Worm (Caenorhabditis elegans) whole organism, mixed stage, embryonic: ENCODE data around the gene W03A5.2.

Experiments
- M03D4.4 ChIP-seq: sonication (generic microtip); optimal IDR thresholded peaks from 2 replicates; lab custom pipeline; 2017; ENCODE audit warnings: mild to moderate bottlenecking, missing genetic modification characterization, missing compliant biosample characterization
- bed-3 ChIP-seq: fragments of 200-800 bp; sonication (Bioruptor generic); optimal IDR thresholded peaks from 3 replicates; lab custom pipeline; 2018; ENCODE audit warnings: mild to moderate bottlenecking, missing genetic modification characterization, moderate library complexity, missing compliant biosample characterization
- blmp-1 ChIP-seq: fragments of 150-350 bp; optimal IDR thresholded peaks from 2 replicates; lab custom pipeline; 2014; ENCODE audit warnings: missing biosample characterization, missing genetic modification characterization
- ceh-39 ChIP-seq: fragments of 150-350 bp; optimal IDR thresholded peaks from 2 replicates; lab custom pipeline; 2014; ENCODE audit warnings: missing biosample characterization, missing genetic modification characterization
- ceh-43 ChIP-seq: fragments of 200-800 bp; sonication (Bioruptor generic); optimal IDR thresholded peaks from 2 replicates; lab custom pipeline; 2018; ENCODE audit warnings: mild to moderate bottlenecking, missing genetic modification characterization, moderate library complexity, missing compliant biosample characterization
- ceh-83 ChIP-seq: fragments of 200-800 bp; sonication (Bioruptor generic); optimal IDR thresholded peaks from 2 replicates; lab custom pipeline; 2018; ENCODE audit warnings: mild to moderate bottlenecking, missing genetic modification characterization, missing compliant biosample characterization
- ces-1 ChIP-seq: fragments of 150-350 bp; optimal IDR thresholded peaks from 2 replicates; lab custom pipeline; 2014; ENCODE audit warnings: missing biosample characterization, missing genetic modification reagents, missing genetic modification characterization
- drap-1 ChIP-seq: fragments of 200-800 bp; sonication (Bioruptor generic); optimal IDR thresholded peaks from 3 replicates; lab custom pipeline; 2018; ENCODE audit warnings: mild to moderate bottlenecking, missing genetic modification characterization, missing compliant biosample characterization
- elt-1 ChIP-seq: sonication (generic microtip); optimal IDR thresholded peaks from 2 replicates; lab custom pipeline; 2017; ENCODE audit warnings: missing genetic modification characterization, mild to moderate bottlenecking, missing compliant biosample characterization, antibody characterized with exemption, moderate library complexity, borderline replicate concordance; ENCODE audit not compliant: insufficient read depth
- elt-3 ChIP-seq: fragments of 150-350 bp; optimal IDR thresholded peaks from 2 replicates; lab custom pipeline; 2014; ENCODE audit warnings: missing biosample characterization, missing genetic modification characterization
- flh-1 ChIP-seq: fragments of 200-800 bp; sonication (Bioruptor generic); optimal IDR thresholded peaks from 2 replicates; lab custom pipeline; 2018; ENCODE audit warnings: mild to moderate bottlenecking, missing genetic modification characterization, moderate library complexity, missing compliant biosample characterization
- hlh-1 ChIP-seq: fragments of 150-350 bp; optimal IDR thresholded peaks from 2 replicates; lab custom pipeline; 2014; ENCODE audit warnings: missing biosample characterization, missing genetic modification reagents, missing genetic modification characterization
- lin-13 ChIP-seq: fragments of 150-350 bp; optimal IDR thresholded peaks from 2 replicates; lab custom pipeline; 2014; ENCODE audit warnings: missing biosample characterization, missing genetic modification characterization
- lin-32 ChIP-seq: fragments of 200-800 bp; sonication (Bioruptor generic); optimal IDR thresholded peaks from 2 replicates; lab custom pipeline; 2018; ENCODE audit warnings: mild to moderate bottlenecking, missing genetic modification characterization, missing compliant biosample characterization
- lsy-2 ChIP-seq: fragments of 150-350 bp; optimal IDR thresholded peaks from 2 replicates; lab custom pipeline; 2014; ENCODE audit warnings: missing biosample characterization, missing genetic modification characterization
- mab-5 ChIP-seq: fragments of 150-350 bp; optimal IDR thresholded peaks from 2 replicates; lab custom pipeline; 2014; ENCODE audit warnings: missing biosample characterization, missing genetic modification characterization
- mep-1 ChIP-seq: fragments of 150-350 bp; optimal IDR thresholded peaks from 2 replicates; lab custom pipeline; 2017; ENCODE audit warnings: missing biosample characterization, missing genetic modification reagents, missing genetic modification characterization, inconsistent platforms
- mls-2 ChIP-seq: sonication (generic microtip); optimal IDR thresholded peaks from 2 replicates; lab custom pipeline; 2016; ENCODE audit warnings: mild to moderate bottlenecking, missing genetic modification characterization, moderate library complexity, missing compliant biosample characterization
- nhr-12 ChIP-seq: fragments of 150-350 bp; optimal IDR thresholded peaks from 2 replicates; lab custom pipeline; 2014; ENCODE audit warnings: missing biosample characterization, missing genetic modification characterization
- nhr-2 ChIP-seq: fragments of 150-350 bp; optimal IDR thresholded peaks from 2 replicates; lab custom pipeline; 2014; ENCODE audit warnings: missing biosample characterization, missing genetic modification characterization
- nhr-237 ChIP-seq: fragments of 150-350 bp; optimal IDR thresholded peaks from 2 replicates; lab custom pipeline; 2014; ENCODE audit warnings: missing biosample characterization, missing genetic modification characterization
- nhr-28 ChIP-seq: fragments of 150-350 bp; optimal IDR thresholded peaks from 2 replicates; lab custom pipeline; 2014; ENCODE audit warnings: missing biosample characterization, missing genetic modification characterization
- nhr-76 ChIP-seq: sonication (generic microtip); optimal IDR thresholded peaks from 2 replicates; lab custom pipeline; 2017; ENCODE audit warnings: missing biosample characterization, missing genetic modification characterization
- pha-4 ChIP-seq: fragments of 150-350 bp; optimal IDR thresholded peaks from 2 replicates; lab custom pipeline; 2018; ENCODE audit warnings: missing biosample characterization, missing genetic modification reagents, missing genetic modification characterization
- sem-2 ChIP-seq: fragments of 200-800 bp; sonication (Bioruptor generic); optimal IDR thresholded peaks from 2 replicates; lab custom pipeline; 2018; ENCODE audit warnings: mild to moderate bottlenecking, missing genetic modification characterization, missing compliant biosample characterization
- snpc-4 ChIP-seq: fragments of 150-350 bp; optimal IDR thresholded peaks from 2 replicates; lab custom pipeline; 2014; ENCODE audit warnings: missing biosample characterization, missing genetic modification characterization
- sptf-1 ChIP-seq: sonication (generic microtip); optimal IDR thresholded peaks from 2 replicates; lab custom pipeline; 2017; ENCODE audit warnings: mild to moderate bottlenecking, missing genetic modification characterization, moderate library complexity, missing compliant biosample characterization
- tbx-8 ChIP-seq: fragments of 200-800 bp; sonication (Bioruptor generic); optimal IDR thresholded peaks from 2 replicates; lab custom pipeline; 2018; ENCODE audit warnings: mild to moderate bottlenecking, missing genetic modification characterization, moderate library complexity, missing compliant biosample characterization
- unc-120 ChIP-seq: sonication (generic microtip); optimal IDR thresholded peaks from 2 replicates; lab custom pipeline; 2017; ENCODE audit warnings: missing genetic modification characterization, missing compliant biosample characterization; ENCODE audit not compliant: poor library complexity, severe bottlenecking
- unc-39 ChIP-seq: fragments of 150-350 bp; optimal IDR thresholded peaks from 2 replicates; lab custom pipeline; 2014; ENCODE audit warnings: missing biosample characterization, missing genetic modification characterization
- unc-62 ChIP-seq: fragments of 150-350 bp; optimal IDR thresholded peaks from 2 replicates; lab custom pipeline; 2014; ENCODE audit warnings: missing biosample characterization, missing genetic modification reagents, missing genetic modification characterization
- zip-8 ChIP-seq: fragments of 150-350 bp; optimal IDR thresholded peaks from 2 replicates; lab custom pipeline; 2014; ENCODE audit warnings: missing biosample characterization, missing genetic modification characterization

The W03A5.2 gene

ce11 chrIII:5405628-5406084 lies at the start of gene W03A5.2, which contains the start of gene Y32H12A.8:
Gene W03A5.2, plus strand, starts transcription at chrIII:5406034.
Gene Y32H12A.8, minus strand, starts transcription at chrIII:5406037.
- TF ChIP-seq zip-8 (tag; lab: Kevin White, UChicago): no peak
- peak; percentile 88 for TF ChIP-seq unc-120 (tag; lab: Kevin White, UChicago)
- TF ChIP-seq drap-1 (GFP tag; lab: Kevin White, UChicago): no peak
- TF ChIP-seq ces-1 (GFP tag; lab: Kevin White, UChicago): no peak
- no peak for TF ChIP-seq unc-39 (tag; lab: Kevin White, UChicago)
- TF ChIP-seq nhr-237 (tag; lab: Kevin White, UChicago): peak; percentile 33
- TF ChIP-seq nhr-2 (tag; lab: Kevin White, UChicago): no peak
- no peak for TF ChIP-seq M03D4.4
- TF ChIP-seq mab-5 (tag; lab: Kevin White, UChicago): no peak
- TF ChIP-seq lin-13 (tag; lab: Kevin White, UChicago): no peak
- TF ChIP-seq sptf-1 (tag; lab: Kevin White, UChicago): no peak
- TF ChIP-seq ceh-43: no peak
- TF ChIP-seq mls-2 (tag; lab: Kevin White, UChicago): no peak
- no peak for TF ChIP-seq lin-32 (GFP tag; lab: Kevin White, UChicago)
- peak; percentile 6 for TF ChIP-seq hlh-1 (tag; lab: Kevin White, UChicago)
- no peak for TF ChIP-seq elt-3
- no peak for TF ChIP-seq ceh-83 (GFP tag; lab: Kevin White, UChicago)
- TF ChIP-seq sem-2 (GFP tag; lab: Kevin White, UChicago): no peak
- no peak for TF ChIP-seq bed-3 (GFP tag; lab: Kevin White, UChicago)
- no peak for TF ChIP-seq blmp-1 (tag; lab: Kevin White, UChicago)
- TF ChIP-seq snpc-4 (tag; lab: Kevin White, UChicago): no peak
- TF ChIP-seq tbx-8 (GFP tag; lab: Kevin White, UChicago): no peak
- TF ChIP-seq pha-4: peak; percentile 24
- peak; percentile 68 for TF ChIP-seq lsy-2
- TF ChIP-seq mep-1 (tag; lab: Kevin White, UChicago): peak; percentile 29
- TF ChIP-seq flh-1 (GFP tag; lab: Kevin White, UChicago): no peak
- no peak for TF ChIP-seq nhr-28 (tag; lab: Kevin White, UChicago)
- no peak for TF ChIP-seq elt-1 (tag; lab: Kevin White, UChicago)
- TF ChIP-seq nhr-76: no peak

ce11 chrIII:5361909-5362308 lies 43.9 kb upstream of the W03A5.2 start, which contains the start of gene Y32H12A.1:
Gene Y32H12A.1, plus strand, starts transcription at chrIII:5362209.
- TF ChIP-seq drap-1 (GFP tag; lab: Kevin White, UChicago) (no peak), tbx-8 (GFP tag; lab: Kevin White, UChicago) (no peak), hlh-1 (tag; lab: Kevin White, UChicago) (no peak), sem-2 (GFP tag; lab: Kevin White, UChicago) (no peak), mls-2 (tag; lab: Kevin White, UChicago) (no peak), blmp-1 (tag; lab: Kevin White, UChicago) (no peak), pha-4 (no peak), ces-1 (GFP tag; lab: Kevin White, UChicago) (no peak), nhr-12 (no peak), unc-39 (tag; lab: Kevin White, UChicago) (no peak), lin-13 (tag; lab: Kevin White, UChicago) (no peak), flh-1 (GFP tag; lab: Kevin White, UChicago) (no peak), ceh-39 (tag; lab: Kevin White, UChicago) (no peak), nhr-76 (no peak), lsy-2 (no peak), bed-3 (GFP tag; lab: Kevin White, UChicago) (no peak), unc-62 (no peak)
- TF ChIP-seq, all 35 proteins: peak for 0

- TF ChIP-seq pha-4 (no peak), ceh-43 (no peak)
These were observed 37.6 kb upstream of the W03A5.2 start, which contains the start of gene dhs-9 for ce11 chrIII:5367995-5368899. Gene dhs-9, minus strand, starts transcription at chrIII:5368045.
